Worm (Caenorhabditis elegans) whole organism, L1 larva: ENCODE results near the gene syx-6.

ENCODE experiments used
- C04F5.9 ChIP-seq: sonication (generic microtip); optimal IDR thresholded peaks from 2 replicates; lab custom pipeline; 2016; ENCODE audit warnings: missing genetic modification characterization, missing compliant biosample characterization
- C16A3.4 ChIP-seq: fragments of 150-350 bp; optimal IDR thresholded peaks from 2 replicates; lab custom pipeline; 2014; ENCODE audit warnings: missing biosample characterization, missing genetic modification characterization
- F16B12.6 ChIP-seq: fragments of 150-350 bp; optimal IDR thresholded peaks from 2 replicates; lab custom pipeline; 2014; ENCODE audit warnings: missing biosample characterization, missing genetic modification characterization
- alr-1 ChIP-seq: fragments of 200-800 bp; sonication (Bioruptor generic); optimal IDR thresholded peaks from 2 replicates; lab custom pipeline; 2018; ENCODE audit warnings: borderline replicate concordance, mild to moderate bottlenecking, missing genetic modification characterization, missing compliant biosample characterization
- aly-2 ChIP-seq: fragments of 150-350 bp; optimal IDR thresholded peaks from 2 replicates; lab custom pipeline; 2014; ENCODE audit warnings: missing biosample characterization, missing genetic modification characterization
- ama-1 ChIP-seq: fragments of 150-350 bp; optimal IDR thresholded peaks from 2 replicates; lab custom pipeline; 2014
- ceh-63 ChIP-seq: fragments of 200-800 bp; sonication (Bioruptor generic); optimal IDR thresholded peaks from 2 replicates; lab custom pipeline; 2018; ENCODE audit warnings: mild to moderate bottlenecking, missing genetic modification characterization, missing compliant biosample characterization
- ceh-8 ChIP-seq: fragments of 200-800 bp; sonication (Bioruptor generic); optimal IDR thresholded peaks from 2 replicates; lab custom pipeline; 2018; ENCODE audit warnings: mild to moderate bottlenecking, missing genetic modification characterization, moderate library complexity, missing compliant biosample characterization
- ceh-82 ChIP-seq, 3 experiments: fragments of 150-350 bp in 1 of 3; sonication (generic microtip) in 2 of 3; optimal IDR thresholded peaks; 2 replicates each; lab custom pipeline; 2014 to 2017; ENCODE audit warnings: missing biosample characterization in 3 of 3, missing genetic modification characterization in 3 of 3
- ceh-88 ChIP-seq: fragments of 200-800 bp; sonication (Bioruptor generic); IDR thresholded peaks from 2 replicates; pipeline ENCODE4 v1.3.6; 2022; ENCODE audit warnings: missing genetic modification characterization, missing compliant biosample characterization
- ces-1 ChIP-seq: fragments of 150-350 bp; optimal IDR thresholded peaks from 2 replicates; lab custom pipeline; 2014; ENCODE audit warnings: missing biosample characterization, missing genetic modification reagents, missing genetic modification characterization
- efl-1 ChIP-seq, 4 experiments: fragments of 150-350 bp; optimal IDR thresholded peaks in 3 of 4; peaks in 1 of 4; 1 replicate in 1 of 4; 2 replicates in 3 of 4; lab custom pipeline; 2014; ENCODE audit warnings: missing biosample characterization in 2 of 4, missing genetic modification characterization in 2 of 4, missing genetic modification reagents in 2 of 4
- efl-3 ChIP-seq: fragments of 200-800 bp; sonication (Bioruptor generic); optimal IDR thresholded peaks from 2 replicates; lab custom pipeline; 2018; ENCODE audit warnings: mild to moderate bottlenecking, missing genetic modification characterization, missing compliant biosample characterization
- egl-13 ChIP-seq: sonication (generic microtip); optimal IDR thresholded peaks from 2 replicates; lab custom pipeline; 2016; ENCODE audit warnings: missing genotype, missing genetic modification reagents, missing genetic modification characterization, missing compliant biosample characterization
- elt-2 ChIP-seq: sonication (generic microtip); optimal IDR thresholded peaks from 2 replicates; lab custom pipeline; 2016; ENCODE audit warnings: missing genetic modification characterization, mild to moderate bottlenecking, inconsistent platforms, missing compliant biosample characterization, missing genetic modification reagents
- elt-3 ChIP-seq, 6 experiments: fragments of 150-350 bp in 1 of 6; sonication (generic microtip); optimal IDR thresholded peaks; 2 replicates each; lab custom pipeline; 2017 to 2018; ENCODE audit warnings: missing biosample characterization in 6 of 6, missing genetic modification characterization in 6 of 6, inconsistent platforms in 1 of 6
- ets-5 ChIP-seq: fragments of 200-800 bp; sonication (Bioruptor generic); IDR thresholded peaks from 2 replicates; pipeline ENCODE4 v1.3.6; 2022; ENCODE audit warnings: missing genetic modification characterization, missing compliant biosample characterization
- fkh-10 ChIP-seq: sonication (generic microtip); optimal IDR thresholded peaks from 2 replicates; lab custom pipeline; 2017; ENCODE audit warnings: missing biosample characterization, missing genetic modification reagents, missing genetic modification characterization
- fkh-4 ChIP-seq: sonication (generic microtip); optimal IDR thresholded peaks from 2 replicates; lab custom pipeline; 2016; ENCODE audit warnings: missing compliant biosample characterization, missing genetic modification characterization, borderline replicate concordance
- fkh-8 ChIP-seq: sonication (generic microtip); optimal IDR thresholded peaks from 2 replicates; lab custom pipeline; 2016; ENCODE audit warnings: mild to moderate bottlenecking, missing genetic modification characterization, missing compliant biosample characterization
- grh-1 ChIP-seq: fragments of 200-800 bp; sonication (Bioruptor generic); IDR thresholded peaks from 2 replicates; pipeline ENCODE4 v1.3.6; 2022; ENCODE audit warnings: missing genetic modification reagents, missing genetic modification characterization, missing compliant biosample characterization
- hpl-2 ChIP-seq: fragments of 150-350 bp; optimal IDR thresholded peaks from 2 replicates; lab custom pipeline; 2014; ENCODE audit warnings: missing biosample characterization, missing genetic modification reagents, missing genetic modification characterization
- jun-1 ChIP-seq: fragments of 150-350 bp; optimal IDR thresholded peaks from 2 replicates; lab custom pipeline; 2014; ENCODE audit warnings: missing biosample characterization, missing genetic modification reagents, missing genetic modification characterization
- lin-14 ChIP-seq: fragments of 200-800 bp; sonication (Bioruptor generic); optimal IDR thresholded peaks from 2 replicates; lab custom pipeline; 2018; ENCODE audit warnings: mild to moderate bottlenecking, missing genetic modification characterization, moderate library complexity, missing compliant biosample characterization
- lin-15B ChIP-seq: fragments of 150-350 bp; sonication (generic microtip); optimal IDR thresholded peaks from 3 replicates; lab custom pipeline; 2014; ENCODE audit warnings: missing biosample characterization, missing genetic modification characterization
- lin-35 ChIP-seq, 2 experiments: fragments of 150-350 bp; optimal IDR thresholded peaks; 2 replicates each; lab custom pipeline; 2014; ENCODE audit warnings: missing biosample characterization in 2 of 2, missing genetic modification characterization in 2 of 2, missing genetic modification reagents in 2 of 2
- lsy-2 ChIP-seq, 2 experiments: fragments of 150-350 bp; optimal IDR thresholded peaks; 2 replicates each; lab custom pipeline; 2014; ENCODE audit warnings: missing biosample characterization in 2 of 2, missing genetic modification characterization in 2 of 2
- mab-9 ChIP-seq: fragments of 200-800 bp; sonication (Bioruptor generic); IDR thresholded peaks from 2 replicates; pipeline ENCODE4 v1.3.6; 2022; ENCODE audit warnings: missing genetic modification reagents, missing genetic modification characterization, missing compliant biosample characterization
- mdl-1 ChIP-seq, 2 experiments: fragments of 150-350 bp; optimal IDR thresholded peaks; 2 replicates each; lab custom pipeline; 2014 to 2017; ENCODE audit warnings: missing biosample characterization in 2 of 2, missing genetic modification characterization in 2 of 2, inconsistent platforms in 1 of 2
- nhr-19 ChIP-seq: fragments of 200-800 bp; sonication (Bioruptor generic); conservative IDR thresholded peaks from 2 replicates; pipeline ENCODE4 v1.3.6; 2022; ENCODE audit warnings: missing genetic modification characterization, missing compliant biosample characterization
- nhr-71 ChIP-seq: sonication (generic microtip); optimal IDR thresholded peaks from 2 replicates; lab custom pipeline; 2016; ENCODE audit warnings: mild to moderate bottlenecking, missing genetic modification characterization, moderate library complexity, missing compliant biosample characterization
- nhr-77 ChIP-seq: fragments of 150-350 bp; optimal IDR thresholded peaks from 2 replicates; lab custom pipeline; 2014; ENCODE audit warnings: missing biosample characterization, missing genetic modification characterization
- nhr-85 ChIP-seq: sonication (generic microtip); peaks from one replicate; lab custom pipeline; 2016; ENCODE audit warnings: missing genetic modification characterization, inconsistent platforms, missing compliant biosample characterization
- nhr-90 ChIP-seq: sonication (generic microtip); optimal IDR thresholded peaks from 2 replicates; lab custom pipeline; 2016; ENCODE audit warnings: mild to moderate bottlenecking, missing genetic modification characterization, missing compliant biosample characterization; ENCODE audit not compliant: poor library complexity
- pag-3 ChIP-seq: sonication (generic microtip); optimal IDR thresholded peaks from 2 replicates; lab custom pipeline; 2017; ENCODE audit warnings: missing genetic modification characterization, mild to moderate bottlenecking, missing compliant biosample characterization, antibody characterized with exemption, borderline replicate concordance; ENCODE audit not compliant: insufficient read depth
- pax-3 ChIP-seq: fragments of 200-800 bp; sonication (Bioruptor generic); optimal IDR thresholded peaks from 2 replicates; lab custom pipeline; 2018; ENCODE audit warnings: mild to moderate bottlenecking, missing genetic modification characterization, moderate library complexity, missing compliant biosample characterization
- pqm-1 ChIP-seq: sonication (generic microtip); optimal IDR thresholded peaks from 3 replicates; lab custom pipeline; 2017; ENCODE audit warnings: missing biosample characterization, missing genetic modification characterization
- rnt-1 ChIP-seq: sonication (generic microtip); optimal IDR thresholded peaks from 2 replicates; lab custom pipeline; 2016; ENCODE audit warnings: mild to moderate bottlenecking, missing genetic modification characterization, moderate library complexity, missing compliant biosample characterization
- snu-23 ChIP-seq: sonication (generic microtip); optimal IDR thresholded peaks from 2 replicates; lab custom pipeline; 2016; ENCODE audit warnings: missing genetic modification characterization, missing compliant biosample characterization
- sox-4 ChIP-seq: sonication (generic microtip); optimal IDR thresholded peaks from 2 replicates; lab custom pipeline; 2016; ENCODE audit warnings: missing genetic modification characterization, missing compliant biosample characterization
- sptf-1 ChIP-seq: fragments of 150-350 bp; optimal IDR thresholded peaks from 2 replicates; lab custom pipeline; 2014; ENCODE audit warnings: missing biosample characterization, missing genetic modification characterization
- swsn-7 ChIP-seq: sonication (generic microtip); optimal IDR thresholded peaks from 2 replicates; lab custom pipeline; 2016; ENCODE audit warnings: missing genetic modification characterization, missing compliant biosample characterization
- tbx-2 ChIP-seq: sonication (generic microtip); optimal IDR thresholded peaks from 2 replicates; lab custom pipeline; 2016; ENCODE audit warnings: missing genetic modification characterization, missing compliant biosample characterization
- tlp-1 ChIP-seq: fragments of 150-350 bp; optimal IDR thresholded peaks from 2 replicates; lab custom pipeline; 2014; ENCODE audit warnings: missing biosample characterization, missing genetic modification characterization
- unc-130 ChIP-seq: fragments of 150-350 bp; optimal IDR thresholded peaks from 2 replicates; lab custom pipeline; 2017; ENCODE audit warnings: missing biosample characterization, missing genetic modification characterization, inconsistent platforms
- unc-86 ChIP-seq: sonication (generic microtip); optimal IDR thresholded peaks from 2 replicates; lab custom pipeline; 2016; ENCODE audit warnings: missing genetic modification characterization, missing compliant biosample characterization
- vab-15 ChIP-seq: sonication (generic microtip); optimal IDR thresholded peaks from 2 replicates; lab custom pipeline; 2017; ENCODE audit warnings: missing genotype, mild to moderate bottlenecking, missing genetic modification characterization, missing compliant biosample characterization
- ztf-4 ChIP-seq: fragments of 150-350 bp; optimal IDR thresholded peaks from 2 replicates; lab custom pipeline; 2014; ENCODE audit warnings: missing biosample characterization, missing genetic modification characterization

Gene syx-6

DNA sequence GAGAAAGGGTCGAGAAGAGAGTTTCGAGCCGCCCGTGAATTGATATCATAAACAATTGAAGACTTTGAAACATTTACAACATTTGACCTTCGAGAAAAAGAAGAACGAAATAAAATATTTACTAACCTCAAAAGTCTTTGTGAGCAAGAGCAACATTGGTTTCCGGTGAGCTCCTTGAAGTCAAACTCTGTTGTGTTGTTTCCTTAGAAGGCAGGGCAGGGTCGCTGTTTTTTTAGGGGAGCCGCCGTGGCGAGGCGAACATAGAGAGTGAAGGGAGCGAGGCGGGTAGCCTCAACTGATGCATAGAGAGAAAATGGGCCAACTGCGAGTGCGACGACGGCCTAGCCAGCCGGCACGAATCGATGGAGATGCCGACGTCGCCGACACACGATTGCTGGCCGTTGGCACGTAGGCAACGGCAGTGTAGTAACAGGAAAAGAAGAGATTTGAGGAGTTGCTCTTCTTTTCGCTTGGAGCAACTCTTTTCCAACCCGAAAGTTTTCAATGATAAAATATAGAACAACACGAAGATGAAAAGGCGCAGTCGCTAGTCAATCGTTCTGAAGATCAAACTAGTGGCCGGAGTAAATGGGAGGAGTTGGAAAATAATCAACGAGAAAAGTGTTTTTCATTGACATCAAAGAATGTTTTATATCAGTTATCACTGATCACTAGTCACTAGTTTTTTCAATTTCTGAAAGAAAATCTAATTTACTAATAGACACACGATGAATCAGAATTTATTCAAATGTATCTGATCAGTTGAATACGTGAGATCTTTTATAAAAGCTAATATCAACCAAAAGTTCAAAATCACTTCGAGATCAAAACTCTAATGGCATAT, 48.1 kb upstream of the syx-6 start, which contains the start of gene mai-1 (continued):
- peak; percentile 60 for TF ChIP-seq fkh-10 (GFP tag; lab: Kevin White, UChicago)
- TF ChIP-seq fkh-4 (tag; lab: Kevin White, UChicago), result no peak
- peak; percentile 54 for TF ChIP-seq tbx-2 (tag; lab: Kevin White, UChicago)
- no peak for TF ChIP-seq sptf-1
- TF ChIP-seq pqm-1 (tag; lab: Kevin White, UChicago), result no peak
- peak; percentile 50 for TF ChIP-seq ztf-4 (tag; lab: Kevin White, UChicago)
- TF ChIP-seq elt-3 (tag; optimal IDR thresholded peaks at IDR 0.05; lab: Kevin White, UChicago), result no peak
- no peak for TF ChIP-seq ceh-8 (GFP tag; lab: Kevin White, UChicago)
- TF ChIP-seq swsn-7 (tag; lab: Kevin White, UChicago), result peak; percentile 65
- TF ChIP-seq ces-1 (GFP tag; lab: Kevin White, UChicago), result no peak
- no peak for TF ChIP-seq tlp-1 (tag; lab: Kevin White, UChicago)
- TF ChIP-seq sox-4 (tag; lab: Kevin White, UChicago), result no peak
- peak; percentile 70 for TF ChIP-seq nhr-71 (tag; lab: Kevin White, UChicago)
- peak; percentile 35 for TF ChIP-seq fkh-8 (tag; lab: Kevin White, UChicago)
- peak; percentile 57; the same call in 1 of the 2 replicates for TF ChIP-seq mab-9 (GFP tag; lab: Robert Waterston, UW)
- peak; percentile 36 for TF ChIP-seq egl-13 (tag; lab: Kevin White, UChicago)
- TF ChIP-seq lin-15B (tag; lab: Kevin White, UChicago), result no peak
- TF ChIP-seq hpl-2 (GFP tag; lab: Kevin White, UChicago), result no peak
- TF ChIP-seq ceh-82 (tag; optimal IDR thresholded peaks at IDR 0.05; lab: Kevin White, UChicago), result peak; percentile 20 to 73 (median 23)
- TF ChIP-seq unc-86, result peak; percentile 38
- no peak for TF ChIP-seq alr-1 (tag; lab: Kevin White, UChicago)
- peak in 1 of 2 experiments; percentile 24 for TF ChIP-seq mdl-1 (tag; optimal IDR thresholded peaks at IDR 0.05; lab: Kevin White, UChicago)
- TF ChIP-seq lsy-2 (tag; optimal IDR thresholded peaks at IDR 0.05; lab: Kevin White, UChicago), result peak in 1 of 2 experiments; percentile 12
- no peak for TF ChIP-seq efl-1 (optimal IDR thresholded peaks at IDR 0.05; lab: Kevin White, UChicago)
- TF ChIP-seq efl-1 (GFP tag; optimal IDR thresholded peaks at IDR 0.05 in 1 of 2; lab: Kevin White, UChicago), result no peak
- TF ChIP-seq grh-1 (GFP tag; lab: Robert Waterston, UW), result no peak
- no peak for TF ChIP-seq unc-130 (tag; lab: Kevin White, UChicago)
- TF ChIP-seq pax-3 (tag; lab: Kevin White, UChicago), result no peak
- no peak for TF ChIP-seq C16A3.4 (tag; lab: Kevin White, UChicago)
- no peak for TF ChIP-seq F16B12.6

DNA sequence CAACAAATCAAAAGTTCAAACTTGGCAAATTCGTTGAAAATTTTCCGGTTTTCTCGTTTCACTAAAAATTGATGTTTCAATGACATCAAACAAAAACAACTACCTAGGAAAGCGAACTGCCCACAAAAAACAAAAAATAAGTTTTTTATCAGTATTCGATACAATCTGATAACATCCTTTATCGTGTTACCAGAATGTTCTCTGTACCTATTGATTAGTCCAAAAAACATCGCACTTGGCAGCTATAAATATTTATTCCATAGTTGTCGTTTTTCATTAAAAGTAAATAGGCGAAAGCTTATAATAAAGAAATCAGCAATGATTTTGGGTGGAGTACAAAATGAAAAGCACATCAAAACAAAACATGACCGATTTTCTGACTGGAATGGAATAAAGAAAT, 47.1 kb upstream of the syx-6 start:
- TF ChIP-seq nhr-77 (tag; lab: Kevin White, UChicago), result no peak
- no peak for TF ChIP-seq C04F5.9 (tag; lab: Kevin White, UChicago)
- peak; percentile 41 for TF ChIP-seq nhr-90 (tag; lab: Kevin White, UChicago)
- TF ChIP-seq ceh-82 (tag; optimal IDR thresholded peaks at IDR 0.05; lab: Kevin White, UChicago), result no peak
- peak; percentile 38 for TF ChIP-seq ama-1 (lab: Kevin White, UChicago)
- peak in 1 of 2 experiments; percentile 33 for TF ChIP-seq lin-35 (GFP tag; optimal IDR thresholded peaks at IDR 0.05; lab: Kevin White, UChicago)
- no peak for TF ChIP-seq vab-15
- no peak for TF ChIP-seq ceh-88
- TF ChIP-seq ets-5 (GFP tag; lab: Robert Waterston, UW), result no peak
- TF ChIP-seq lin-14 (GFP tag; lab: Kevin White, UChicago), result peak; percentile 31
- TF ChIP-seq elt-3 (tag; optimal IDR thresholded peaks at IDR 0.05; lab: Kevin White, UChicago), result peak in 1 of 6 experiments; percentile 80
- peak; percentile 26 for TF ChIP-seq snu-23
- no peak for TF ChIP-seq ceh-8 (GFP tag; lab: Kevin White, UChicago)
- TF ChIP-seq efl-3 (GFP tag; lab: Kevin White, UChicago), result no peak
- peak; percentile 33; the same call in 1 of the 2 replicates for TF ChIP-seq nhr-19 (GFP tag; lab: Robert Waterston, UW)
- no peak for TF ChIP-seq swsn-7 (tag; lab: Kevin White, UChicago)
- peak; percentile 88 for TF ChIP-seq nhr-85 (tag; lab: Kevin White, UChicago)
- TF ChIP-seq elt-2 (tag; lab: Kevin White, UChicago), result peak; percentile 79
- no peak for TF ChIP-seq ceh-63 (GFP tag; lab: Kevin White, UChicago)
- peak; percentile 48 for TF ChIP-seq nhr-71 (tag; lab: Kevin White, UChicago)
- TF ChIP-seq pag-3 (tag; lab: Kevin White, UChicago), result no peak
- TF ChIP-seq jun-1 (tag; lab: Kevin White, UChicago), result no peak
- TF ChIP-seq rnt-1 (tag; lab: Kevin White, UChicago), result no peak
- peak; percentile 37 for TF ChIP-seq ztf-4 (tag; lab: Kevin White, UChicago)
- no peak for TF ChIP-seq lin-15B (tag; lab: Kevin White, UChicago)
- peak; percentile 85 for TF ChIP-seq aly-2 (tag; lab: Kevin White, UChicago)
